Fruit fly (Drosophila melanogaster) whole organism, wandering third instar larva: Measurements from ENCODE around the gene CG43294.

Source experiments
- jim ChIP-seq: fragments of 175-275, 200-325 bp; sonication (Bioruptor generic); optimal IDR thresholded peaks from 2 replicates; lab custom pipeline; 2016; ENCODE audit warnings: missing biosample characterization, mild to moderate bottlenecking, missing genetic modification characterization
- psq ChIP-seq: fragments of 200-800 bp; sonication (Bioruptor generic); optimal IDR thresholded peaks from 3 replicates; lab custom pipeline; 2017; ENCODE audit warnings: missing biosample characterization, mild to moderate bottlenecking, missing genetic modification characterization, moderate library complexity

DNA sequence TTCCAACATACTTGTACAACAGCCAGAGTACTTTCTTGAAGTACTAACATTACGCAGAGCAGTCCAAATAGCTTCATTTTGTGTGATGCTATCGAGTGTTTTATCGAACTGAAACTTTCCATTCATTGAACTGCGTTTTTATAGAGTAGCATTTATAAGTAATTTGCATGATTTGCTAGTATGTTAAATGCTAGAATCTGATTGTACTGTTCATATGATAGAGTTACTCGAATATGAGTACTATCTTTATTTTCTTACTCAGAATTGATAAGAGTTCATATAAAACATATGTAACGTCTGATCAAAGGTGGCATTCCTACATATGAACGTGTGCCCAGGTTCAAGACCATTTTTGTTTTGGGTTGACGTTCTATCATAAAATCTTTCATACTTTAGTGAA, 4.9 kb upstream of the CG43294 start, which contains the start of gene obst-G:
- TF ChIP-seq jim (GFP tag; lab: Kevin White, UChicago) (no peak), psq (GFP tag; lab: Kevin White, UChicago) (no peak)
